Fruit fly (Drosophila melanogaster) whole organism, adult: ENCODE results near the gene COX7B.

Source experiments
- CG11617 ChIP-seq: fragments of 200-800 bp; sonication (Bioruptor generic); optimal IDR thresholded peaks from 2 replicates; lab custom pipeline; 2017; ENCODE audit warnings: mild to moderate bottlenecking, missing biosample characterization, missing genetic modification reagents, missing genetic modification characterization
- CG12768 ChIP-seq: fragments of 200-800 bp; sonication (Bioruptor generic); optimal IDR thresholded peaks from 2 replicates; lab custom pipeline; 2017; ENCODE audit warnings: missing biosample characterization, missing genetic modification characterization, mild to moderate bottlenecking, moderate library complexity, missing genetic modification reagents
- CG14711 ChIP-seq: fragments of 200-800 bp; sonication (Bioruptor generic); optimal IDR thresholded peaks from 2 replicates; lab custom pipeline; 2018; ENCODE audit warnings: missing biosample characterization, mild to moderate bottlenecking, missing genetic modification characterization, moderate library complexity
- CG1620 ChIP-seq: fragments of 200-800 bp; sonication (Bioruptor generic); optimal IDR thresholded peaks from 2 replicates; lab custom pipeline; 2016; ENCODE audit warnings: missing biosample characterization, missing genetic modification characterization
- CG5204 ChIP-seq: fragments of 200-800 bp; sonication (Bioruptor generic); optimal IDR thresholded peaks from 2 replicates; lab custom pipeline; 2016; ENCODE audit warnings: missing biosample characterization, missing genetic modification characterization
- Clk ChIP-seq: fragments of 200-800 bp; sonication (Bioruptor generic); optimal IDR thresholded peaks from 2 replicates; lab custom pipeline; 2017; ENCODE audit warnings: missing biosample characterization, missing genetic modification characterization
- Crg-1 ChIP-seq: fragments of 200-800 bp; sonication (Bioruptor generic); optimal IDR thresholded peaks from 2 replicates; lab custom pipeline; 2016; ENCODE audit warnings: missing biosample characterization, missing genetic modification characterization
- Hr96 ChIP-seq: fragments of 200-800 bp; sonication (Bioruptor generic); optimal IDR thresholded peaks from 2 replicates; lab custom pipeline; 2016; ENCODE audit warnings: missing biosample characterization, missing genetic modification characterization
- bab1 ChIP-seq: fragments of 200-800 bp; sonication (Bioruptor generic); optimal IDR thresholded peaks from 3 replicates; lab custom pipeline; 2019; ENCODE audit warnings: missing biosample characterization, mild to moderate bottlenecking, missing genetic modification characterization, moderate library complexity
- cnc ChIP-seq, 2 experiments: fragments of >200 bp; optimal IDR thresholded peaks; 2 replicates each; lab custom pipeline; 2017
- kay ChIP-seq: fragments of 200-800 bp; sonication (Bioruptor generic); peaks from one replicate; lab custom pipeline; 2016; ENCODE audit warnings: missing biosample characterization, missing genetic modification characterization, borderline replicate concordance
- ovo ChIP-seq: fragments of 200-800 bp; sonication (Bioruptor generic); optimal IDR thresholded peaks from 2 replicates; lab custom pipeline; 2016; ENCODE audit warnings: missing biosample characterization, missing genetic modification characterization
- pad ChIP-seq: fragments of 200-800 bp; sonication (Bioruptor generic); optimal IDR thresholded peaks from 3 replicates; lab custom pipeline; 2017; ENCODE audit warnings: missing biosample characterization, missing genetic modification characterization, mild to moderate bottlenecking, moderate library complexity, missing genetic modification reagents

- TF ChIP-seq cnc (optimal IDR thresholded peaks at IDR 0.05; lab: Kevin White, UChicago) (no peak), CG1620 (GFP tag; lab: Kevin White, UChicago) (no peak), CG12768 (GFP tag; lab: Kevin White, UChicago) (no peak), pad (GFP tag; lab: Kevin White, UChicago) (no peak), ovo (GFP tag; lab: Kevin White, UChicago) (no peak), Crg-1 (GFP tag; lab: Kevin White, UChicago) (no peak), CG14711 (no peak), CG11617 (GFP tag; lab: Kevin White, UChicago) (no peak), bab1 (GFP tag; lab: Kevin White, UChicago) (no peak), Hr96 (GFP tag; lab: Kevin White, UChicago) (no peak), kay (GFP tag; lab: Kevin White, UChicago) (no peak), CG5204 (GFP tag; lab: Kevin White, UChicago) (no peak), Clk (GFP tag; lab: Kevin White, UChicago) (no peak)
These were observed 22.0 kb upstream of the COX7B start for dm6 chr3L:17403268-17403667.
